Worm (Caenorhabditis elegans): ENCODE measurements around the gene ZK355.3.

The ZK355.3 gene

ce11 chrII:2885518-2886449, 41.6 kb downstream of the ZK355.3 start:
- TF ChIP-seq lin-39 (tag; optimal IDR thresholded peaks at IDR 0.05) (no peak), mbf-1 (tag; optimal IDR thresholded peaks at IDR 0.05) (no peak), lsy-2 (tag; optimal IDR thresholded peaks at IDR 0.05) (no peak)

- TF ChIP-seq peb-1 (tag; optimal IDR thresholded peaks at IDR 0.05) (no peak), Y55F3AM.14 (GFP tag; optimal IDR thresholded peaks at IDR 0.05) (no peak), nhr-129 (tag; optimal IDR thresholded peaks at IDR 0.05) (no peak), ceh-82 (tag; optimal IDR thresholded peaks at IDR 0.05) (no peak), nhr-11 (tag; optimal IDR thresholded peaks at IDR 0.05) (no peak), lin-11 (tag; optimal IDR thresholded peaks at IDR 0.05) (no peak), alr-1 (tag; optimal IDR thresholded peaks at IDR 0.05) (no peak), nhr-10 (tag; optimal IDR thresholded peaks at IDR 0.05) (no peak)
These were observed 42.6 kb downstream of the ZK355.3 start, which contains the start of gene pigw-1 for ce11 chrII:2884810-2885209. Gene pigw-1 (minus strand): TSS chrII:2884910.

DNA sequence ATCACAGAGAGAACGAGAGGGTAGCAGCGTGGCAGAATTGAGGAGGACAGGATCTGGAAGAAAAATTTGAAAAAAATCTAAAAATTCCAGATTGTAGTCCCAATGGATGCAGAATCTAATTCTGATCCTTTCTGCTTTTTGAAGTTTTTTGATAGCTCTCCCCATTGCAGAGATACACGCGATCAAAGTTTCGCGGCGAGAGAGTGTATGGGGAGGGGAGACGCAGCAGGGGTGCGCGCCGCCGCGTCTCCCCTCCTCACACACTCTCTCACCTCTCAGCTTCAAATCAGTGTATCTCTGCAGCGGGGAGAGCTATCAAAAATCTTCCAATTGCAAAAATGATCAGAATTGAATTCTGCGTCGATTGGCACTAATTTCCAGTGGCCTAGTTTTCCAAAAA, 46.3 kb downstream of the ZK355.3 start:
- no peak for TF ChIP-seq nhr-77 (tag; optimal IDR thresholded peaks at IDR 0.05)
- no peak for TF ChIP-seq nhr-129 (tag; optimal IDR thresholded peaks at IDR 0.05)
- TF ChIP-seq lsy-2 (tag; optimal IDR thresholded peaks at IDR 0.05) = no peak
- TF ChIP-seq skn-1 (tag; optimal IDR thresholded peaks at IDR 0.05) = no peak
- no peak for TF ChIP-seq ztf-11 (tag; optimal IDR thresholded peaks at IDR 0.05)
- no peak for TF ChIP-seq alr-1 (tag; optimal IDR thresholded peaks at IDR 0.05)
- TF ChIP-seq ztf-4 (tag; optimal IDR thresholded peaks at IDR 0.05) = no peak
- TF ChIP-seq unc-39 (tag; optimal IDR thresholded peaks at IDR 0.05) = no peak
- TF ChIP-seq sem-4 (tag; optimal IDR thresholded peaks at IDR 0.05) = no peak
- no peak for TF ChIP-seq blmp-1 (tag; optimal IDR thresholded peaks at IDR 0.05; ENCODE audit: insufficient read depth)
- TF ChIP-seq dmd-4 (tag; optimal IDR thresholded peaks at IDR 0.05) = no peak
- TF ChIP-seq egl-27 (tag; optimal IDR thresholded peaks at IDR 0.05) = no peak
- TF ChIP-seq sma-9 (GFP tag; optimal IDR thresholded peaks at IDR 0.05) = no peak
- no peak for TF ChIP-seq sma-9 (tag; optimal IDR thresholded peaks at IDR 0.05)
- TF ChIP-seq crh-2 (tag; optimal IDR thresholded peaks at IDR 0.05) = no peak
- TF ChIP-seq lin-39 (tag; optimal IDR thresholded peaks at IDR 0.05) = no peak
- no peak for TF ChIP-seq snpc-4 (tag; optimal IDR thresholded peaks at IDR 0.05)

- TF ChIP-seq nhr-23 (tag; optimal IDR thresholded peaks at IDR 0.05) (no peak), ztf-1 (GFP tag; conservative IDR thresholded peaks at IDR 0.05) (no peak), nhr-129 (tag; optimal IDR thresholded peaks at IDR 0.05) (no peak), nhr-25 (tag; optimal IDR thresholded peaks at IDR 0.05) (no peak), F13H6.1 (tag; optimal IDR thresholded peaks at IDR 0.05) (no peak), sem-4 (tag; optimal IDR thresholded peaks at IDR 0.05) (no peak), nhr-12 (tag; optimal IDR thresholded peaks at IDR 0.05) (no peak), nhr-10 (tag; optimal IDR thresholded peaks at IDR 0.05) (no peak), ceh-82 (tag; optimal IDR thresholded peaks at IDR 0.05) (no peak)
These were observed 48.5 kb downstream of the ZK355.3 start for ce11 chrII:2878909-2879308.
